Fruit fly (Drosophila melanogaster) whole organism: ENCODE data around the gene H.

Source experiments
- CG8478 ChIP-seq: fragments of >200 bp; optimal IDR thresholded peaks from 2 replicates; lab custom pipeline; 2018; ENCODE audit warnings: inconsistent platforms
- EcR ChIP-seq, 2 experiments: fragments of >200 bp; optimal IDR thresholded peaks; 2 replicates each; lab custom pipeline; 2017; ENCODE audit warnings: missing biosample characterization in 2 of 2, missing genetic modification characterization in 2 of 2, missing genetic modification reagents in 2 of 2
- psq ChIP-seq: fragments of >200 bp; optimal IDR thresholded peaks from 2 replicates; lab custom pipeline; 2017
- usp ChIP-seq: fragments of >200 bp; optimal IDR thresholded peaks from 2 replicates; lab custom pipeline; 2017; ENCODE audit warnings: missing biosample characterization, missing genetic modification characterization, mixed read lengths

DNA sequence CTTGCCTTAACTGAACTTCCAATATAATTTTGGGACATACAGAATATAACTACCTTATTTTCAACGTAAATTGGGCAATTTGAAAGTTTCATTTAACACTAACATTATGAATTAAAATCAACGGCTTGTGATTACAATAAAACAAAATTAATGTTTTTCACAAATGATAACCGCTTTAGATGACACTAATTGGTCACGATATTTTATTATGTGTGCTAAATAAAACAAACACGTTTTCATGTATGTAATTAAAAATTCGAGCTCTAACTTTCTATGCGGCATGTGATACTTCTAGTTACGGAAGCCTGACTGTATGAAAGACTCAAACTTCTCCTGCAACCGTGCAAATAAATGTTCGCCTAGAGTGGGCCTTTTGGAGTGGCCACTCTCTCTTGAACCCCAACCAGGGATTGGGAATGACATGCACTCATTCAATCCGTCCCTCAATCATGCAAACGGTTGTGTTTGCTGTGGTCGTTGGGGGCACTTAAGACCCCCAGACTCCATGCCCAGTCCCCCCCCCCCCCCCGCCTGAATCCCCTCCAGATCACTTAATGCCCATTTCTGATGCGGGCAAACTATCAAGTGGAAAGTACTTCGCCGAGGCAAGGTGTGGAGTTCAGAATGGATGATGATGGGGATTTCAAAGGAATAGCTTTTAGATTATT, 26.5 kb upstream of the H start:
- no peak for TF ChIP-seq usp (GFP tag; lab: Kevin White, UChicago)
- no peak for TF ChIP-seq EcR (GFP tag; optimal IDR thresholded peaks at IDR 0.05; lab: Kevin White, UChicago)
- TF ChIP-seq psq (lab: Kevin White, UChicago): no peak
- no peak for TF ChIP-seq CG8478
